Worm (Caenorhabditis elegans) whole organism, late embryonic: ENCODE measurements around the gene Y14H12B.1.

ENCODE experiments used
- F13H6.1 ChIP-seq: sonication (generic microtip); optimal IDR thresholded peaks from 2 replicates; lab custom pipeline; 2016; ENCODE audit warnings: missing genetic modification characterization, missing compliant biosample characterization
- ceh-31 ChIP-seq: sonication (generic microtip); optimal IDR thresholded peaks from 2 replicates; lab custom pipeline; 2016; ENCODE audit warnings: missing genetic modification characterization, missing compliant biosample characterization
- ceh-34 ChIP-seq: sonication (generic microtip); optimal IDR thresholded peaks from 2 replicates; lab custom pipeline; 2016; ENCODE audit warnings: mild to moderate bottlenecking, missing genetic modification characterization, missing compliant biosample characterization
- dve-1 ChIP-seq: sonication (generic microtip); optimal IDR thresholded peaks from 2 replicates; lab custom pipeline; 2017; ENCODE audit warnings: antibody characterized with exemption, mild to moderate bottlenecking, missing genetic modification characterization, missing compliant biosample characterization
- elt-2 ChIP-seq: sonication (generic microtip); optimal IDR thresholded peaks from 2 replicates; lab custom pipeline; 2016; ENCODE audit warnings: missing genetic modification reagents, missing genetic modification characterization, missing compliant biosample characterization
- fkh-10 ChIP-seq: fragments of 150-350 bp; optimal IDR thresholded peaks from 2 replicates; lab custom pipeline; 2014; ENCODE audit warnings: missing biosample characterization, missing genetic modification reagents, missing genetic modification characterization
- hlh-30 ChIP-seq: sonication (generic microtip); optimal IDR thresholded peaks from 2 replicates; lab custom pipeline; 2017; ENCODE audit warnings: antibody characterized with exemption, missing genetic modification characterization, missing compliant biosample characterization; ENCODE audit not compliant: insufficient read depth
- lin-11 ChIP-seq: fragments of 200-800 bp; sonication (Bioruptor generic); optimal IDR thresholded peaks from 2 replicates; lab custom pipeline; 2018; ENCODE audit warnings: mild to moderate bottlenecking, missing genetic modification characterization, missing compliant biosample characterization
- nfya-1 ChIP-seq: sonication (generic microtip); optimal IDR thresholded peaks from 2 replicates; lab custom pipeline; 2017; ENCODE audit warnings: missing genetic modification characterization, mild to moderate bottlenecking, missing compliant biosample characterization, antibody characterized with exemption, moderate library complexity
- nhr-232 ChIP-seq: sonication (generic microtip); optimal IDR thresholded peaks from 2 replicates; lab custom pipeline; 2016; ENCODE audit warnings: missing genetic modification characterization, missing compliant biosample characterization
- odd-2 ChIP-seq: sonication (generic microtip); optimal IDR thresholded peaks from 2 replicates; lab custom pipeline; 2017; ENCODE audit warnings: antibody characterized with exemption, mild to moderate bottlenecking, missing genetic modification characterization, missing compliant biosample characterization
- pha-4 ChIP-seq: fragments of 150-350 bp; optimal IDR thresholded peaks from 2 replicates; lab custom pipeline; 2018; ENCODE audit warnings: missing biosample characterization, missing genetic modification reagents, missing genetic modification characterization
- pqm-1 ChIP-seq: sonication (generic microtip); optimal IDR thresholded peaks from 2 replicates; lab custom pipeline; 2016; ENCODE audit warnings: missing genetic modification characterization, missing compliant biosample characterization
- zip-5 ChIP-seq: sonication (generic microtip); optimal IDR thresholded peaks from 2 replicates; lab custom pipeline; 2016; ENCODE audit warnings: missing genetic modification characterization, missing compliant biosample characterization

DNA sequence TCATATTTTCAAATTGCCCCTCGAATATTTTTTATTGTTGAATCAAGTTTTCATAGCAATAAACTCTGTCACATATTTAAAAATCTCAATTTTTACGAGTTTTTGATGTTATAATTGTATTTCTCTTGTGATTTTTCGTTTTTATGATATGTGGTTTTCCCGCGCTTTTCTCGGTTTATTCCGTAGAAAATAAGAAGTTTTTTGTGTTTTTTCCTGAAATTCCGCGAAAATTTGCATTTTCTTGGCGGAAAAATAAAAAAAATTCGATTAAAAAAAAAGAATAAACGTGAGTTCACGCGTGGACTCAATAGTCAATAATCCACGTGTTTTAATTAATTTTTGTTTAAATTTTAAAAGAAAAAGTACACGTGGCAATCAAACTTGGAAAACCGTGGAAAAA lies 1.7 kb downstream of the Y14H12B.1 start:
- TF ChIP-seq pqm-1 = no peak
- no peak for TF ChIP-seq odd-2 (tag; lab: Kevin White, UChicago)
- no peak for TF ChIP-seq ceh-34 (tag; lab: Kevin White, UChicago)
- TF ChIP-seq lin-11 (tag; lab: Kevin White, UChicago) = no peak
- TF ChIP-seq ceh-31 (tag; lab: Kevin White, UChicago) = no peak
- TF ChIP-seq nfya-1 = no peak
- TF ChIP-seq dve-1 (tag; lab: Kevin White, UChicago) = no peak
- no peak for TF ChIP-seq nhr-232 (tag; lab: Kevin White, UChicago)
- no peak for TF ChIP-seq elt-2 (tag; lab: Kevin White, UChicago)
- no peak for TF ChIP-seq fkh-10 (GFP tag; lab: Kevin White, UChicago)
- no peak for TF ChIP-seq F13H6.1 (tag; lab: Kevin White, UChicago)
- TF ChIP-seq pha-4 (tag; lab: Kevin White, UChicago) = no peak
- no peak for TF ChIP-seq zip-5
- TF ChIP-seq hlh-30 = no peak
